Worm (Caenorhabditis elegans): ENCODE measurements around the gene srbc-54.

The srbc-54 gene

DNA sequence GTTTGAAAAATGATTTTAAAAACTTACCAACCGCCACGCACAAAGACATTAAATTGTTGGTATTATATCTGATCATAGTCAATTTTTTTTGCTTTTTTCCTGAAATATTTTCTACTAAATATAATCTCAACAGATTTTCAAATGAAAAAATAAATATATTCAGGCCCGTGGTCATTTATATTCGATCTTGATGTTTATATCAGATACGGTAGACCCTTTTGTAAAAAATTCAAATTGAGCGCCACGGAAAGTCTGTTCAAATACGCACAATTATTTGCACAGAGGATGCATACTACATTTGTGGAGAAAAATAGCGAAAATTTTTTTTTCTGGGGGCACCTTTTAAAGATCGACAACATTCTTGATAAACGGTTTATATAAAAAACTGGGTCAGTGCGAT is 41.1 kb downstream of the srbc-54 start, which contains the start of gene T26E4.4:
Gene T26E4.4 (minus strand): TSS at position 101 of the 400 bp plus-strand sequence.
- TF ChIP-seq vab-7 (GFP tag; IDR thresholded peaks at IDR 0.05) = no peak
- peak; percentile 12 for TF ChIP-seq aha-1 (tag)

DNA sequence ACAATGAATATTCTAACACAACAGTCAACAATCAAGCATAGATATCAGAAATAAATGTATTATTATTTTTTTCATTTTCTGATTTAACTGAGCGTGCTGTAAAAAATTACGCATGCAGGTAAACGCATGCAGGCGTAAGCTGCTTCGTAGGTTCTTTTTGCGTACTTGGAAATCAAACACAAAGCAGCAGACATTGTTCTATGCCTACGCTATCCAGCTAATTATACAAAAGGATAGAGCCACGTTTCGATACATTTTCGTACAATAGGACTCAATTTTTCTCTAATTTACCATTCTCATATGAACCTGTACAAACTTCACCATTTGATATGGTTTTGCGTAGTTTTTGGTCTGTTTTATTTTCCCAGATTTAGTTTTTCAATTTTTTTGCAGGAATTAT is 51.0 kb downstream of the srbc-54 start, which contains the start of gene T26E4.3:
Gene T26E4.3 (plus strand): TSS at position 301 of the 400 bp plus-strand sequence.
- no peak for TF ChIP-seq lin-1 (GFP tag; IDR thresholded peaks at IDR 0.05)
- TF ChIP-seq nhr-41 (GFP tag; IDR thresholded peaks at IDR 0.05) = no peak
- TF ChIP-seq saeg-2 (GFP tag; IDR thresholded peaks at IDR 0.05) = no peak
- no peak for TF ChIP-seq daf-8 (GFP tag; IDR thresholded peaks at IDR 0.05)

Data from whole organism, L4 larva.